Fruit fly (Drosophila melanogaster) whole organism, embryonic: ENCODE results near the gene CG32388.
A peak's percentile ranks its signal among the peaks of the same experiment; 100 is the strongest.

ENCODE experiments used
- Atf3 ChIP-seq: fragments of 200-800 bp; sonication (Bioruptor generic); optimal IDR thresholded peaks from 3 replicates; lab custom pipeline; 2016; ENCODE audit warnings: missing biosample characterization, missing genetic modification characterization
- Atf6 ChIP-seq: fragments of 200-800 bp; sonication (Bioruptor generic); IDR thresholded peaks from 2 replicates; pipeline ENCODE4 v1.3.6; 2022; ENCODE audit warnings: missing biosample characterization, missing genetic modification characterization
- CG10654 ChIP-seq: fragments of 200-800 bp; sonication (Bioruptor generic); optimal IDR thresholded peaks from 2 replicates; lab custom pipeline; 2016; ENCODE audit warnings: missing biosample characterization, missing genetic modification characterization
- CG11504 ChIP-seq: fragments of 200-800 bp; sonication (Bioruptor generic); optimal IDR thresholded peaks from 3 replicates; lab custom pipeline; 2019; ENCODE audit warnings: missing biosample characterization, mild to moderate bottlenecking, missing genetic modification characterization, moderate library complexity
- CG14014 ChIP-seq: fragments of 200-800 bp; sonication (Bioruptor generic); IDR thresholded peaks from 2 replicates; pipeline ENCODE4 v1.3.6; 2022; ENCODE audit warnings: missing biosample characterization, missing genetic modification characterization
- CG17361 ChIP-seq: fragments of 200-800 bp; sonication (Bioruptor generic); IDR thresholded peaks from 3 replicates; pipeline ENCODE4 v1.3.6; 2022; ENCODE audit warnings: missing biosample characterization, missing genetic modification characterization
- CG18262 ChIP-seq: fragments of 200-800 bp; optimal IDR thresholded peaks from 3 replicates; lab custom pipeline; 2019; ENCODE audit warnings: missing biosample characterization, mild to moderate bottlenecking, missing genetic modification characterization, moderate library complexity
- CG2678 ChIP-seq: fragments of 200-800 bp; sonication (Bioruptor generic); optimal IDR thresholded peaks from 3 replicates; lab custom pipeline; 2019; ENCODE audit warnings: missing biosample characterization, mild to moderate bottlenecking, missing genetic modification characterization, moderate library complexity
- CG2712 ChIP-seq: fragments of 200-800 bp; optimal IDR thresholded peaks from 3 replicates; lab custom pipeline; 2019; ENCODE audit warnings: missing biosample characterization, mild to moderate bottlenecking, missing genetic modification characterization, moderate library complexity
- CG31441 ChIP-seq: fragments of 200-800 bp; sonication (Bioruptor generic); IDR thresholded peaks from 2 replicates; pipeline ENCODE4 v1.3.6; 2022; ENCODE audit warnings: missing biosample characterization, missing genetic modification characterization
- CG32767 ChIP-seq: fragments of 200-800 bp; sonication (Bioruptor generic); IDR thresholded peaks from 2 replicates; pipeline ENCODE4 v1.3.6; 2022; ENCODE audit warnings: missing biosample characterization, missing genetic modification characterization
- CG7271 ChIP-seq: fragments of 200-800 bp; sonication (Bioruptor generic); optimal IDR thresholded peaks from 2 replicates; lab custom pipeline; 2018; ENCODE audit warnings: missing biosample characterization, mild to moderate bottlenecking, missing genetic modification characterization, moderate library complexity
- CG7745 ChIP-seq: fragments of 200-800 bp; sonication (Bioruptor generic); optimal IDR thresholded peaks from 2 replicates; lab custom pipeline; 2018; ENCODE audit warnings: missing biosample characterization, mild to moderate bottlenecking, missing genetic modification characterization, moderate library complexity
- CG7839 ChIP-seq: fragments of 200-800 bp; sonication (Bioruptor generic); optimal IDR thresholded peaks from 3 replicates; lab custom pipeline; 2018; ENCODE audit warnings: missing biosample characterization, mild to moderate bottlenecking, missing genetic modification characterization, moderate library complexity
- CG7987 ChIP-seq: fragments of 200-800 bp; sonication (Bioruptor generic); optimal IDR thresholded peaks from 2 replicates; lab custom pipeline; 2018; ENCODE audit warnings: missing biosample characterization, mild to moderate bottlenecking, missing genetic modification characterization, moderate library complexity
- CG8089 ChIP-seq: fragments of 200-800 bp; sonication (Bioruptor generic); optimal IDR thresholded peaks from 3 replicates; lab custom pipeline; 2016; ENCODE audit warnings: missing biosample characterization, missing genetic modification characterization
- CG8478 ChIP-seq: fragments of >200 bp; optimal IDR thresholded peaks from 2 replicates; lab custom pipeline; 2018
- Camta ChIP-seq: fragments of 200-800 bp; sonication (Bioruptor generic); optimal IDR thresholded peaks from 2 replicates; lab custom pipeline; 2016; ENCODE audit warnings: missing biosample characterization, missing genetic modification characterization
- CoRest ChIP-seq: fragments of 200-800 bp; sonication (Bioruptor generic); optimal IDR thresholded peaks from 3 replicates; lab custom pipeline; 2018; ENCODE audit warnings: missing biosample characterization, mild to moderate bottlenecking, missing genetic modification characterization, moderate library complexity
- D ChIP-seq, 2 experiments: fragments of 200-800 bp in 1 of 2; fragments of >200 bp in 1 of 2; sonication (Bioruptor generic) in 1 of 2; optimal IDR thresholded peaks; 2 replicates in 1 of 2; 3 replicates in 1 of 2; lab custom pipeline; 2017; ENCODE audit warnings: mild to moderate bottlenecking in 1 of 2, missing biosample characterization in 1 of 2, missing genetic modification characterization in 1 of 2, missing genetic modification reagents in 1 of 2
- Dfd ChIP-seq, 2 experiments: fragments of >200 bp; optimal IDR thresholded peaks; 2 replicates each; lab custom pipeline; 2017; ENCODE audit warnings: missing biosample characterization in 2 of 2, missing genetic modification characterization in 2 of 2
- E2f2 ChIP-seq: fragments of 200-800 bp; sonication (Bioruptor generic); IDR thresholded peaks from 2 replicates; pipeline ENCODE4 v1.3.6; 2022; ENCODE audit warnings: missing biosample characterization, missing genetic modification characterization
- HLH4C ChIP-seq: fragments of 200-800 bp; sonication (Bioruptor generic); IDR thresholded peaks from 3 replicates; pipeline ENCODE4 v1.3.6; 2022; ENCODE audit warnings: missing biosample characterization, missing genetic modification characterization; ENCODE audit not compliant: partially characterized antibody
- Hey ChIP-seq: fragments of 200-800 bp; sonication (Bioruptor generic); optimal IDR thresholded peaks from 3 replicates; lab custom pipeline; 2018; ENCODE audit warnings: missing biosample characterization, mild to moderate bottlenecking, missing genetic modification characterization
- NFAT ChIP-seq: fragments of 200-800 bp; sonication (Bioruptor generic); IDR thresholded peaks from 2 replicates; pipeline ENCODE4 v1.3.6; 2022; ENCODE audit warnings: missing biosample characterization, missing genetic modification characterization
- Sox100B ChIP-seq: fragments of 200-800 bp; sonication (Bioruptor generic); optimal IDR thresholded peaks from 3 replicates; lab custom pipeline; 2018; ENCODE audit warnings: missing biosample characterization, mild to moderate bottlenecking, missing genetic modification characterization
- Sox102F ChIP-seq: fragments of 200-800 bp; sonication (Bioruptor generic); optimal IDR thresholded peaks from 2 replicates; lab custom pipeline; 2018; ENCODE audit warnings: missing biosample characterization, mild to moderate bottlenecking, missing genetic modification characterization, moderate library complexity
- Ssrp ChIP-seq: fragments of 200-800 bp; sonication (Bioruptor generic); optimal IDR thresholded peaks from 2 replicates; lab custom pipeline; 2018; ENCODE audit warnings: missing biosample characterization, mild to moderate bottlenecking, missing genetic modification characterization, moderate library complexity
- abd-A ChIP-seq: fragments of 200-800 bp; sonication (Bioruptor generic); optimal IDR thresholded peaks from 3 replicates; lab custom pipeline; 2019; ENCODE audit warnings: missing biosample characterization, mild to moderate bottlenecking, missing genetic modification characterization, moderate library complexity
- az2 ChIP-seq: fragments of 200-800 bp; sonication (Bioruptor generic); optimal IDR thresholded peaks from 3 replicates; lab custom pipeline; 2016; ENCODE audit warnings: missing biosample characterization, missing genetic modification characterization
- bbx ChIP-seq: fragments of 200-800 bp; sonication (Bioruptor generic); IDR thresholded peaks from 2 replicates; pipeline ENCODE4 v1.3.6; 2022; ENCODE audit warnings: missing biosample characterization, missing genetic modification characterization; ENCODE audit not compliant: partially characterized antibody
- cato ChIP-seq: fragments of 200-800 bp; sonication (Bioruptor generic); optimal IDR thresholded peaks from 2 replicates; lab custom pipeline; 2016; ENCODE audit warnings: missing biosample characterization, missing genetic modification characterization, borderline replicate concordance
- dmrt11E ChIP-seq: fragments of 200-800 bp; sonication (Bioruptor generic); optimal IDR thresholded peaks from 3 replicates; lab custom pipeline; 2018; ENCODE audit warnings: missing biosample characterization, mild to moderate bottlenecking, missing genetic modification characterization, moderate library complexity
- dmrt99B ChIP-seq: fragments of 200-800 bp; sonication (Bioruptor generic); optimal IDR thresholded peaks from 2 replicates; lab custom pipeline; 2018; ENCODE audit warnings: missing biosample characterization, mild to moderate bottlenecking, missing genetic modification characterization, moderate library complexity
- gem ChIP-seq: fragments of 200-800 bp; sonication (Bioruptor generic); optimal IDR thresholded peaks from 2 replicates; lab custom pipeline; 2019; ENCODE audit warnings: missing biosample characterization, mild to moderate bottlenecking, missing genetic modification characterization, moderate library complexity
- grau ChIP-seq: fragments of 200-800 bp; optimal IDR thresholded peaks from 3 replicates; lab custom pipeline; 2019; ENCODE audit warnings: missing biosample characterization, mild to moderate bottlenecking, missing genetic modification characterization, moderate library complexity
- jigr1 ChIP-seq: fragments of 200-800 bp; sonication (Bioruptor generic); IDR thresholded peaks from 3 replicates; pipeline ENCODE4 v1.3.6; 2022; ENCODE audit warnings: missing biosample characterization, missing genetic modification characterization
- lola ChIP-seq, 3 experiments: fragments of >200 bp in 2 of 3; fragments of 200-800 bp in 1 of 3; sonication (Bioruptor generic) in 1 of 3; optimal IDR thresholded peaks; 2 replicates each; lab custom pipeline; 2017 to 2019; ENCODE audit warnings: missing biosample characterization in 3 of 3, missing genetic modification characterization in 3 of 3, mild to moderate bottlenecking in 1 of 3, moderate library complexity in 1 of 3
- mld ChIP-seq: fragments of 200-800 bp; sonication (Bioruptor generic); IDR thresholded peaks from 3 replicates; pipeline ENCODE4 v1.3.6; 2022; ENCODE audit warnings: missing biosample characterization, missing genetic modification characterization; ENCODE audit not compliant: partially characterized antibody
- nerfin-1 ChIP-seq: fragments of 200-800 bp; sonication (Bioruptor generic); optimal IDR thresholded peaks from 3 replicates; lab custom pipeline; 2019; ENCODE audit warnings: missing biosample characterization, mild to moderate bottlenecking, missing genetic modification characterization, moderate library complexity
- nmo ChIP-seq: fragments of 200-800 bp; sonication (Bioruptor generic); optimal IDR thresholded peaks from 2 replicates; lab custom pipeline; 2018; ENCODE audit warnings: missing biosample characterization, mild to moderate bottlenecking, missing genetic modification characterization, moderate library complexity
- row ChIP-seq: fragments of 200-800 bp; sonication (Bioruptor generic); IDR thresholded peaks from 3 replicates; pipeline ENCODE4 v1.3.6; 2022; ENCODE audit warnings: missing biosample characterization, missing genetic modification characterization
- salm ChIP-seq: fragments of 200-800 bp; sonication (Bioruptor generic); optimal IDR thresholded peaks from 2 replicates; lab custom pipeline; 2018; ENCODE audit warnings: missing biosample characterization, mild to moderate bottlenecking, missing genetic modification characterization
- sob ChIP-seq: fragments of 200-800 bp; sonication (Bioruptor generic); IDR thresholded peaks from 2 replicates; pipeline ENCODE4 v1.3.6; 2022; ENCODE audit warnings: missing biosample characterization, missing genetic modification characterization
- sqz ChIP-seq: fragments of 200-800 bp; sonication (Bioruptor generic); optimal IDR thresholded peaks from 3 replicates; lab custom pipeline; 2018; ENCODE audit warnings: missing biosample characterization, mild to moderate bottlenecking, missing genetic modification characterization
- sug ChIP-seq: fragments of 200-800 bp; optimal IDR thresholded peaks from 2 replicates; lab custom pipeline; 2019; ENCODE audit warnings: missing biosample characterization, mild to moderate bottlenecking, missing genetic modification characterization, moderate library complexity
- zen ChIP-seq: fragments of 200-800 bp; sonication (Bioruptor generic); optimal IDR thresholded peaks from 3 replicates; lab custom pipeline; 2018; ENCODE audit warnings: missing biosample characterization, mild to moderate bottlenecking, missing genetic modification characterization, moderate library complexity

Gene CG32388

DNA sequence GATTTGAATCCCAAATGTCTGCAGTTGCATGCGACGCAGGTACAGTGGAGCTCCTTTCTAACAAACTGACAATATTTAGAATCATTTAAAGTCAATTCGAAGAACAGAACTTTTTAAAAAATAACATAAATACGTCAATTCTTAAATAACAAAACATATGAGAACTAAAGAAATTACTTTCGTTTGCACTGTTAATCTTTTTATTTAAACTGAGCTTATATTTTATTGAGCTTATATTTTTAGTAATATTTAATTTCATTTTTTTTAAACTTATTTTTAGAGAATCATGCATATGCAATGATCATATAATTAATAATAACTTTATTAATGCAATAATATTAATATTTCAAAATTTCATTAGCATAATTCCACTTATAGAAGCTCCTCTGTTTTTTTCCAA is 3.8 kb downstream of the CG32388 start:
- peak; percentile 10 for TF ChIP-seq CG2678
- TF ChIP-seq nmo (GFP tag; lab: Kevin White, UChicago), result peak; percentile 3
- TF ChIP-seq CG7745 (tag; lab: Kevin White, UChicago), result no peak
- TF ChIP-seq grau (tag; lab: Kevin White, UChicago), result peak; percentile 57
- TF ChIP-seq lola (GFP tag; optimal IDR thresholded peaks at IDR 0.05; lab: Kevin White, UChicago), result peak in 1 of 3 experiments; percentile 14
- peak; percentile 9 for TF ChIP-seq Sox100B (GFP tag; lab: Kevin White, UChicago)
- peak; percentile 4 for TF ChIP-seq CG7839
- TF ChIP-seq Ssrp (tag; lab: Kevin White, UChicago), result peak; percentile 13
- peak; percentile 25 for TF ChIP-seq gem (tag; lab: Kevin White, UChicago)
- TF ChIP-seq CG17361 (GFP tag; lab: Robert Waterston, UW), result peak; percentile 27; the same call in 1 of the 3 replicates
- no peak for TF ChIP-seq CG10654 (GFP tag; lab: Kevin White, UChicago)
- TF ChIP-seq cato, result no peak
- peak; percentile 55 for TF ChIP-seq CG18262
- peak; percentile 12 for TF ChIP-seq Sox102F (GFP tag; lab: Kevin White, UChicago)
- 0 out of 3 replicates have a peak, but pooled peaks have one; percentile 10 for TF ChIP-seq row (GFP tag; lab: Robert Waterston, UW)
- TF ChIP-seq CG2712 (tag; lab: Kevin White, UChicago), result peak; percentile 51
- TF ChIP-seq CG31441, result peak; percentile 36; the same call in 1 of the 2 replicates
- TF ChIP-seq dmrt99B (tag; lab: Kevin White, UChicago), result peak; percentile 6
- no peak for TF ChIP-seq HLH4C (GFP tag; lab: Robert Waterston, UW)
- no peak for TF ChIP-seq E2f2
- TF ChIP-seq CG11504, result peak; percentile 33

DNA sequence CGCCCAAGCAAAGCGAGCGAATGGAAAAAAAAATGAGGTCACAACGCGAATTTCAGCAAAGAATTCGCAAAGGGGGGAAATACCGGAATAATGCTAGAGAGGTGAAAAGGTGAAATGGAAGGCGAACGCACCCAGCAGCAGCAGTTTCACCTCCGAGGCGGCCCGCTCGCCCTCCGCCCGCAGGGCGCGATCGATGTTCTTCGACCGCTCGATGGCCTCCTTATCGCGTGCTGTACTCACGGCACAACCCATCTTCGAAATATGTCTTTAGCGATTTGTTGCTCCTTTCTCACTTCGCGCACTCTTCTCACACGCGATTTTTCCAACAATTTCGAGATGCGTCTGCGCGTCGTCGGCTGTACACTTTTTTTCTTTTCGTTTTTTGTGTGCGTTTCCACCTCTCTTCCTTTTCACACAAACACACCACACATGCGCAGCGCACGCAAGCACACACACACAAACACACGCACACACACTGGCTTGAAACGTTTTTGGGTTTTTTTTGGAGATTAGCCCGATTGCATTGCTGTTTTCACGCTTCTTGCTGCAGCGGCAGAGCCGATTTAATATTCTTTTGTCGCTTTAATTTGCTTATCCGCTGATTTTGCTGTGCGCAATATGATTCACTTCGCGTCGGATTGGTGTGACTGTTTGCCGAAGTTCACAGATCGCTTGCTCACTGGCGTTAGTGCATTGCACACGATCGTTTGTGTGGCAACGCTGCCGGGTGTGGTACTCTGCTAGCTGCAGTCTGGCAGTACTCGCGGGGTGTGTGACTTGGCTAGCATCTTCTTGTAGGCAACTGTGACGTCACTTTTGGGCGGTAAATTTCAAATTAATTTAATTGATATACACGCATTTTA is 4.8 kb downstream of the CG32388 start, which contains the start of gene Galphai:
TSS of gene Galphai (minus strand) at position 658 of the 863 bp plus-strand sequence.
- TF ChIP-seq Camta (GFP tag; lab: Kevin White, UChicago) (no peak), zen (tag; lab: Kevin White, UChicago) (peak; percentile 64), D (optimal IDR thresholded peaks at IDR 0.05; lab: Kevin White, UChicago) (peak; percentile 53), D (GFP tag; optimal IDR thresholded peaks at IDR 0.05; lab: Kevin White, UChicago) (no peak), CG7987 (GFP tag; lab: Kevin White, UChicago) (peak; percentile 36), mld (GFP tag; lab: Robert Waterston, UW) (no peak), az2 (no peak), Hey (tag; lab: Kevin White, UChicago) (no peak), Dfd (GFP tag; optimal IDR thresholded peaks at IDR 0.05; lab: Kevin White, UChicago) (no peak), dmrt11E (peak; percentile 1), bbx (GFP tag; lab: Robert Waterston, UW) (peak; percentile 43), CG14014 (GFP tag; lab: Robert Waterston, UW) (no peak), nerfin-1 (no peak), CG32767 (no peak), CG8089 (GFP tag; lab: Kevin White, UChicago) (no peak), abd-A (tag; lab: Kevin White, UChicago) (no peak), CG7745 (tag; lab: Kevin White, UChicago) (peak; percentile 22), salm (tag; lab: Kevin White, UChicago) (no peak), sug (tag; lab: Kevin White, UChicago) (peak; percentile 50), NFAT (0 out of 2 replicates have a peak, but pooled peaks have one; percentile 29), CoRest (peak; percentile 64), CG7271 (tag; lab: Kevin White, UChicago) (peak; percentile 13), jigr1 (GFP tag; lab: Robert Waterston, UW) (no peak), Atf3 (GFP tag; lab: Kevin White, UChicago) (peak; percentile 1), sob (GFP tag; lab: Robert Waterston, UW) (0 out of 2 replicates have a peak, but pooled peaks have one; percentile 47), sqz (GFP tag; lab: Kevin White, UChicago) (peak; percentile 91), Atf6 (GFP tag; lab: Robert Waterston, UW) (no peak), dmrt99B (tag; lab: Kevin White, UChicago) (no peak), CG8478 (lab: Kevin White, UChicago) (peak; percentile 79)
